Worm (Caenorhabditis elegans) whole organism, L2 larva: ENCODE results near the gene fbxb-76.

Source experiments
- ama-1 ChIP-seq: fragments of 150-350 bp; optimal IDR thresholded peaks from 2 replicates; lab custom pipeline; 2018; ENCODE audit warnings: inconsistent platforms
- ceh-82 ChIP-seq: fragments of 150-350 bp; optimal IDR thresholded peaks from 2 replicates; lab custom pipeline; 2014; ENCODE audit warnings: missing biosample characterization, missing genetic modification characterization
- elt-1 ChIP-seq: fragments of 150-350 bp; optimal IDR thresholded peaks from 2 replicates; lab custom pipeline; 2014; ENCODE audit warnings: missing biosample characterization, missing genetic modification characterization
- gmeb-1 ChIP-seq: fragments of 150-350 bp; optimal IDR thresholded peaks from 2 replicates; lab custom pipeline; 2014; ENCODE audit warnings: missing biosample characterization, missing genetic modification characterization
- mdl-1 ChIP-seq, 2 experiments: fragments of 150-350 bp in 1 of 2; sonication (generic microtip) in 1 of 2; optimal IDR thresholded peaks; 2 replicates each; lab custom pipeline; 2017; ENCODE audit warnings: missing biosample characterization in 2 of 2, missing genetic modification characterization in 2 of 2
- nhr-23 ChIP-seq: fragments of 150-350 bp; optimal IDR thresholded peaks from 2 replicates; lab custom pipeline; 2014; ENCODE audit warnings: missing biosample characterization, missing genetic modification reagents, missing genetic modification characterization
- sma-9 ChIP-seq, 2 experiments: fragments of 150-350 bp in 1 of 2; sonication (generic microtip) in 1 of 2; optimal IDR thresholded peaks; 2 replicates each; lab custom pipeline; 2014 to 2016; ENCODE audit warnings: missing genetic modification characterization in 2 of 2, mild to moderate bottlenecking in 1 of 2, missing biosample characterization in 1 of 2, missing compliant biosample characterization in 1 of 2, missing genetic modification reagents in 1 of 2, moderate library complexity in 1 of 2
- unc-62 ChIP-seq: fragments of 150-350 bp; optimal IDR thresholded peaks from 2 replicates; lab custom pipeline; 2014; ENCODE audit warnings: missing biosample characterization, missing genetic modification reagents, missing genetic modification characterization
- ztf-1 ChIP-seq: fragments of 200-800 bp; sonication (Bioruptor generic); conservative IDR thresholded peaks from 2 replicates; pipeline ENCODE4 v1.3.6; 2022; ENCODE audit warnings: missing genetic modification characterization, missing compliant biosample characterization
- ztf-4 ChIP-seq: fragments of 150-350 bp; optimal IDR thresholded peaks from 2 replicates; lab custom pipeline; 2014; ENCODE audit warnings: missing biosample characterization, missing genetic modification characterization

DNA sequence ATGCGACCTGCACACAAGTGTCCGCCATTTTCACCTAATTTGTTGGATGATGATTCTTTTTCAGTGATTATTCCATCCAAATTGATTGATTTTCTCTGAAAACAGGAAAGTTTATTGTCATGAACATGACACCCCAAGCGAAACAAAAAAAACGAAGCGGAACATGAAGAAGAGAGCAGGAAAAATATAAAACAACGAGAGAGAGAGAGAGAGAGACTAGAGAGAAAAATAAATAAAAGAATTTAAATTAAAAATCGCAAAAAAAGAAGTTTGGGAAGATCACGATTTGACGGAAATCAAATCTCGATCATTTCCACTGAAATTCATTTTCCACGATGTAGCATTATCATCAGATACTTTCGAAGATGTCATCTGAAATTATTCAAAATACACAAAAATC, 19.4 kb downstream of the fbxb-76 start, which contains the start of gene klp-12:
- no peak for TF ChIP-seq gmeb-1 (tag; lab: Kevin White, UChicago)
- TF ChIP-seq ztf-4 (tag; lab: Kevin White, UChicago) = no peak
- TF ChIP-seq sma-9 (GFP tag; optimal IDR thresholded peaks at IDR 0.05; lab: Kevin White, UChicago) = no peak
- TF ChIP-seq sma-9 (tag; optimal IDR thresholded peaks at IDR 0.05; lab: Kevin White, UChicago) = no peak
- TF ChIP-seq ceh-82 (tag; lab: Kevin White, UChicago) = no peak
- TF ChIP-seq unc-62 (GFP tag; lab: Kevin White, UChicago) = no peak
- no peak for TF ChIP-seq ama-1 (lab: Kevin White, UChicago)
- no peak for TF ChIP-seq mdl-1 (tag; optimal IDR thresholded peaks at IDR 0.05; lab: Kevin White, UChicago)
- TF ChIP-seq elt-1 (tag; lab: Kevin White, UChicago) = no peak
- no peak for TF ChIP-seq nhr-23 (tag; lab: Kevin White, UChicago)
- no peak for TF ChIP-seq ztf-1 (GFP tag; lab: Robert Waterston, UW)
